Worm (Caenorhabditis elegans) whole organism, late embryonic: ENCODE results near the gene C34E10.10.

Experiments used
- F13H6.1 ChIP-seq: sonication (generic microtip); optimal IDR thresholded peaks from 2 replicates; lab custom pipeline; 2016; ENCODE audit warnings: missing genetic modification characterization, missing compliant biosample characterization
- K09A11.1 ChIP-seq: sonication (generic microtip); optimal IDR thresholded peaks from 2 replicates; lab custom pipeline; 2017; ENCODE audit warnings: antibody characterized with exemption, mild to moderate bottlenecking, missing genetic modification characterization, missing compliant biosample characterization; ENCODE audit not compliant: insufficient read depth
- ahr-1 ChIP-seq: sonication (generic microtip); optimal IDR thresholded peaks from 2 replicates; lab custom pipeline; 2016; ENCODE audit warnings: missing genetic modification characterization, missing compliant biosample characterization
- ceh-30 ChIP-seq: fragments of 150-350 bp; optimal IDR thresholded peaks from 2 replicates; lab custom pipeline; 2014; ENCODE audit warnings: missing biosample characterization, missing genetic modification characterization
- ceh-9 ChIP-seq: sonication (generic microtip); optimal IDR thresholded peaks from 2 replicates; lab custom pipeline; 2016; ENCODE audit warnings: mild to moderate bottlenecking, missing genetic modification characterization, inconsistent platforms, missing compliant biosample characterization
- dmd-4 ChIP-seq: sonication (generic microtip); optimal IDR thresholded peaks from 2 replicates; lab custom pipeline; 2016; ENCODE audit warnings: borderline replicate concordance, missing genetic modification characterization, missing compliant biosample characterization
- eyg-1 ChIP-seq: sonication (generic microtip); optimal IDR thresholded peaks from 2 replicates; lab custom pipeline; 2016; ENCODE audit warnings: missing genotype, missing genetic modification characterization, missing compliant biosample characterization
- fax-1 ChIP-seq: sonication (generic microtip); optimal IDR thresholded peaks from 2 replicates; lab custom pipeline; 2016; ENCODE audit warnings: missing genotype, missing genetic modification characterization, missing compliant biosample characterization
- fkh-10 ChIP-seq: fragments of 150-350 bp; optimal IDR thresholded peaks from 2 replicates; lab custom pipeline; 2014; ENCODE audit warnings: missing biosample characterization, missing genetic modification reagents, missing genetic modification characterization
- fkh-6 ChIP-seq: sonication (generic microtip); optimal IDR thresholded peaks from 2 replicates; lab custom pipeline; 2016; ENCODE audit warnings: missing genetic modification characterization, missing compliant biosample characterization
- lim-6 ChIP-seq: sonication (generic microtip); optimal IDR thresholded peaks from 2 replicates; lab custom pipeline; 2016; ENCODE audit warnings: missing genetic modification characterization, missing compliant biosample characterization
- mec-3 ChIP-seq: sonication (generic microtip); optimal IDR thresholded peaks from 2 replicates; lab custom pipeline; 2016; ENCODE audit warnings: borderline replicate concordance, missing genetic modification characterization, missing compliant biosample characterization
- nfya-1 ChIP-seq: sonication (generic microtip); optimal IDR thresholded peaks from 2 replicates; lab custom pipeline; 2017; ENCODE audit warnings: missing genetic modification characterization, mild to moderate bottlenecking, missing compliant biosample characterization, antibody characterized with exemption, moderate library complexity
- pag-3 ChIP-seq: sonication (generic microtip); optimal IDR thresholded peaks from 2 replicates; lab custom pipeline; 2016; ENCODE audit warnings: missing compliant biosample characterization, missing genetic modification characterization, borderline replicate concordance
- pax-1 ChIP-seq: fragments of 150-350 bp; optimal IDR thresholded peaks from 2 replicates; lab custom pipeline; 2014; ENCODE audit warnings: missing biosample characterization, missing genetic modification characterization
- pha-2 ChIP-seq: sonication (generic microtip); optimal IDR thresholded peaks from 2 replicates; lab custom pipeline; 2017; ENCODE audit warnings: mild to moderate bottlenecking, missing genetic modification characterization, missing compliant biosample characterization
- pha-4 ChIP-seq: fragments of 150-350 bp; optimal IDR thresholded peaks from 2 replicates; lab custom pipeline; 2018; ENCODE audit warnings: missing biosample characterization, missing genetic modification reagents, missing genetic modification characterization
- pqm-1 ChIP-seq: sonication (generic microtip); optimal IDR thresholded peaks from 2 replicates; lab custom pipeline; 2016; ENCODE audit warnings: missing genetic modification characterization, missing compliant biosample characterization
- ref-2 ChIP-seq: sonication (generic microtip); optimal IDR thresholded peaks from 2 replicates; lab custom pipeline; 2016; ENCODE audit warnings: missing genetic modification characterization, missing compliant biosample characterization
- rnt-1 ChIP-seq: sonication (generic microtip); optimal IDR thresholded peaks from 2 replicates; lab custom pipeline; 2016; ENCODE audit warnings: missing genetic modification characterization, missing compliant biosample characterization
- sox-2 ChIP-seq: fragments of 200-800 bp; sonication (Bioruptor generic); IDR thresholded peaks from 2 replicates; pipeline ENCODE4 v1.3.6; 2022; ENCODE audit warnings: missing genetic modification reagents, missing genetic modification characterization, missing compliant biosample characterization
- tbx-7 ChIP-seq: sonication (generic microtip); optimal IDR thresholded peaks from 2 replicates; lab custom pipeline; 2016; ENCODE audit warnings: missing genotype, missing genetic modification characterization, missing compliant biosample characterization
- unc-3 ChIP-seq, 2 experiments: fragments of 200-800 bp in 1 of 2; sonication (Bioruptor generic) in 1 of 2; sonication (generic microtip) in 1 of 2; conservative IDR thresholded peaks in 1 of 2; optimal IDR thresholded peaks in 1 of 2; 2 replicates each; pipeline versions ENCODE4 v1.3.6 to Lab custom; 2016 to 2022; ENCODE audit warnings: missing compliant biosample characterization in 2 of 2, missing genetic modification characterization in 2 of 2, missing genetic modification reagents in 1 of 2
- unc-86 ChIP-seq: sonication (generic microtip); optimal IDR thresholded peaks from 2 replicates; lab custom pipeline; 2016; ENCODE audit warnings: missing genetic modification characterization, missing compliant biosample characterization

The C34E10.10 gene

DNA sequence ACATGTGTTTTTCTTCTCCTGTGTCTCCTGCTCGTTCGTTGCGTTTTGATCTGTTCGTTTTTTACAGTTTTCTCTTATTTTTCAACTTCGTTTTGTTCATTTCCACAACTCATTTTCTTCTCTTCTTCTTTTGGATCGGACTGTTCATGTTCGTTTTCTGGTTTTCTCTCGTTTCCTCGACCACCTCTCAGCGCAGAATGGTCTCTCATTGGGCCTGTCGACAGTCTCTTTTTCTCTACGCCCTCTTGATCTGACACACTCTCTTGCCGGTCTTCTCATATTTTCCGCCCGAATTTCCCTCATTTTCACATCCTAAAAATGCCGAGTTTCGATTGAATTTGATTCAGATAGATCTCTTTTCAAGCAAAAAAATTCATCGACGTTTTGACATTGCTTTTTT lies 46.0 kb downstream of the C34E10.10 start:
- no peak for TF ChIP-seq pag-3
- no peak for TF ChIP-seq dmd-4 (tag; lab: Kevin White, UChicago)
- no peak for TF ChIP-seq rnt-1 (tag; lab: Kevin White, UChicago)
- no peak for TF ChIP-seq ceh-30
- TF ChIP-seq tbx-7 (tag; lab: Kevin White, UChicago) = no peak
- no peak for TF ChIP-seq ahr-1 (tag; lab: Kevin White, UChicago)
- no peak for TF ChIP-seq sox-2 (GFP tag; lab: Robert Waterston, UW)
- TF ChIP-seq ref-2 (tag; lab: Kevin White, UChicago) = no peak
- no peak for TF ChIP-seq mec-3 (tag; lab: Kevin White, UChicago)
- TF ChIP-seq pax-1 (tag; lab: Kevin White, UChicago) = no peak
- no peak for TF ChIP-seq pha-2 (tag; lab: Kevin White, UChicago)
- TF ChIP-seq ceh-9 (tag; lab: Kevin White, UChicago) = no peak
- no peak for TF ChIP-seq lim-6 (tag; lab: Kevin White, UChicago)
- no peak for TF ChIP-seq fkh-6 (tag; lab: Kevin White, UChicago)

- no peak for TF ChIP-seq sox-2 (GFP tag; lab: Robert Waterston, UW)
- no peak for TF ChIP-seq fax-1
Observed at ce11 chrIII:5181217-5181616, 46.5 kb downstream of the C34E10.10 start.

DNA sequence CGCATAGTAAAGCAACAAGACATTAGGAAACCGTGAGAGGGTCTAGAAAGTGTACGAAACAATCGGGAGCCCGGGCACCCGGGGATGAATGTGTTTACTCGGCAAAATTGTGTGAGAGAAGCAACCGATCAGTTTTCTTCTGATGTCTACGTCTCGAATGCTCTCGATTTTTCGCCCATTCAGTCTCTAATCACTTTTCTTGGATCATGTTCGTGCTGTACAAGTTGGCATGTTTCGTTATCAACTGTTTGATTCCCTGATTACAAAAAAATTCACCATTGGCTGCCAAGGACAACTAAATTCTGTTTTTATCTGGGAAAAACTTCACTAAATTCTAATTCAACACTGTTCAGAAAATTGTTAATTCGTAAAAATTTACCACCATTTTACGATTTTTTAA lies 47.1 kb downstream of the C34E10.10 start:
- TF ChIP-seq pha-4 (tag; lab: Kevin White, UChicago) (no peak), pqm-1 (tag; lab: Kevin White, UChicago) (no peak), pag-3 (no peak), F13H6.1 (tag; lab: Kevin White, UChicago) (no peak), pax-1 (tag; lab: Kevin White, UChicago) (no peak), ahr-1 (tag; lab: Kevin White, UChicago) (no peak), mec-3 (tag; lab: Kevin White, UChicago) (no peak), ceh-9 (tag; lab: Kevin White, UChicago) (no peak), unc-3 (GFP tag; conservative IDR thresholded peaks at IDR 0.05; lab: Robert Waterston, UW) (no peak), unc-3 (tag; optimal IDR thresholded peaks at IDR 0.05; lab: Kevin White, UChicago) (no peak), K09A11.1 (no peak), fkh-10 (GFP tag; lab: Kevin White, UChicago) (no peak), unc-86 (tag; lab: Kevin White, UChicago) (no peak), eyg-1 (tag; lab: Kevin White, UChicago) (no peak), pha-2 (tag; lab: Kevin White, UChicago) (no peak)

ce11 chrIII:5179166-5179565 lies 48.5 kb downstream of the C34E10.10 start:
- TF ChIP-seq nfya-1 (tag; lab: Kevin White, UChicago) = peak; percentile 54
- TF ChIP-seq eyg-1 (tag; lab: Kevin White, UChicago) = no peak
